Fruit fly (Drosophila melanogaster) whole organism, embryonic: Measurements from ENCODE around the gene plx.

Experiments used
- ATbp ChIP-seq: fragments of 200-800 bp; sonication (Bioruptor generic); optimal IDR thresholded peaks from 2 replicates; lab custom pipeline; 2017; ENCODE audit warnings: missing biosample characterization, mild to moderate bottlenecking, missing genetic modification characterization, missing genetic modification reagents
- BEAF-32 ChIP-seq: fragments of 200-800 bp; sonication (Bioruptor generic); optimal IDR thresholded peaks from 3 replicates; lab custom pipeline; 2017; ENCODE audit warnings: missing biosample characterization, missing genetic modification characterization, mild to moderate bottlenecking, moderate library complexity, missing genetic modification reagents
- CG10274 ChIP-seq: fragments of 200-800 bp; sonication (Bioruptor generic); optimal IDR thresholded peaks from 3 replicates; lab custom pipeline; 2017; ENCODE audit warnings: missing biosample characterization, mild to moderate bottlenecking, missing genetic modification characterization
- CG12236 ChIP-seq: fragments of 200-800 bp; sonication (Bioruptor generic); optimal IDR thresholded peaks from 2 replicates; lab custom pipeline; 2016; ENCODE audit warnings: missing biosample characterization, missing genetic modification characterization
- CG15601 ChIP-seq: fragments of 200-800 bp; sonication (Bioruptor generic); optimal IDR thresholded peaks from 3 replicates; lab custom pipeline; 2019; ENCODE audit warnings: missing biosample characterization, mild to moderate bottlenecking, missing genetic modification characterization, moderate library complexity
- CG30020 ChIP-seq: fragments of 200-800 bp; optimal IDR thresholded peaks from 2 replicates; lab custom pipeline; 2019; ENCODE audit warnings: missing biosample characterization, mild to moderate bottlenecking, missing genetic modification characterization, moderate library complexity
- CG31441 ChIP-seq: fragments of 200-800 bp; sonication (Bioruptor generic); IDR thresholded peaks from 2 replicates; pipeline ENCODE4 v1.3.6; 2022; ENCODE audit warnings: missing biosample characterization, missing genetic modification characterization
- CG43689 ChIP-seq: fragments of 200-800 bp; sonication (Bioruptor generic); IDR thresholded peaks from 2 replicates; pipeline ENCODE4 v1.3.6; 2022; ENCODE audit warnings: missing biosample characterization, missing genetic modification characterization
- CG5245 ChIP-seq: fragments of 200-800 bp; sonication (Bioruptor generic); optimal IDR thresholded peaks from 3 replicates; lab custom pipeline; 2016; ENCODE audit warnings: missing biosample characterization, missing genetic modification characterization
- CG6272 ChIP-seq: fragments of 200-800 bp; sonication (Bioruptor generic); IDR thresholded peaks from 2 replicates; pipeline ENCODE4 v1.3.6; 2022; ENCODE audit warnings: missing biosample characterization, missing genetic modification characterization
- CG6791 ChIP-seq: fragments of 200-800 bp; sonication (Bioruptor generic); IDR thresholded peaks from 3 replicates; pipeline ENCODE4 v1.3.6; 2022; ENCODE audit warnings: missing biosample characterization, missing genetic modification characterization; ENCODE audit not compliant: partially characterized antibody
- CG7357 ChIP-seq: fragments of 200-800 bp; sonication (Bioruptor generic); IDR thresholded peaks from 3 replicates; pipeline ENCODE4 v1.3.6; 2022; ENCODE audit warnings: missing biosample characterization, missing genetic modification characterization
- CG7745 ChIP-seq: fragments of 200-800 bp; sonication (Bioruptor generic); optimal IDR thresholded peaks from 2 replicates; lab custom pipeline; 2018; ENCODE audit warnings: missing biosample characterization, mild to moderate bottlenecking, missing genetic modification characterization, moderate library complexity
- CG7839 ChIP-seq: fragments of 200-800 bp; sonication (Bioruptor generic); optimal IDR thresholded peaks from 3 replicates; lab custom pipeline; 2018; ENCODE audit warnings: missing biosample characterization, mild to moderate bottlenecking, missing genetic modification characterization, moderate library complexity
- Dip2 ChIP-seq: fragments of 200-800 bp; sonication (Bioruptor generic); IDR thresholded peaks from 2 replicates; pipeline ENCODE4 v1.3.6; 2022; ENCODE audit warnings: missing biosample characterization, missing genetic modification characterization
- Drgx ChIP-seq: fragments of 200-800 bp; sonication (Bioruptor generic); IDR thresholded peaks from 2 replicates; pipeline ENCODE4 v1.3.6; 2022; ENCODE audit warnings: missing biosample characterization, missing genetic modification characterization
- Fer1 ChIP-seq: fragments of 200-800 bp; sonication (Bioruptor generic); optimal IDR thresholded peaks from 2 replicates; lab custom pipeline; 2017; ENCODE audit warnings: missing biosample characterization, mild to moderate bottlenecking, missing genetic modification characterization
- HmgZ ChIP-seq: fragments of 200-800 bp; sonication (Bioruptor generic); optimal IDR thresholded peaks from 2 replicates; lab custom pipeline; 2018; ENCODE audit warnings: missing biosample characterization, mild to moderate bottlenecking, missing genetic modification characterization
- Kr ChIP-seq: fragments of 200-800 bp; sonication (Bioruptor generic); optimal IDR thresholded peaks from 2 replicates; lab custom pipeline; 2017; ENCODE audit warnings: missing biosample characterization, mild to moderate bottlenecking, missing genetic modification characterization
- Lhr ChIP-seq: fragments of 200-800 bp; sonication (Bioruptor generic); optimal IDR thresholded peaks from 3 replicates; lab custom pipeline; 2017; ENCODE audit warnings: mild to moderate bottlenecking, missing biosample characterization, missing genetic modification reagents, missing genetic modification characterization
- MBD-R2 ChIP-seq: fragments of 200-800 bp; sonication (Bioruptor generic); IDR thresholded peaks from 2 replicates; pipeline ENCODE4 v1.3.6; 2022; ENCODE audit warnings: missing biosample characterization, missing genetic modification characterization
- Max ChIP-seq: fragments of 200-800 bp; sonication (Bioruptor generic); optimal IDR thresholded peaks from 2 replicates; lab custom pipeline; 2016; ENCODE audit warnings: missing biosample characterization, mild to moderate bottlenecking, missing genetic modification characterization
- Mes4 ChIP-seq: fragments of 200-800 bp; sonication (Bioruptor generic); optimal IDR thresholded peaks from 2 replicates; lab custom pipeline; 2016; ENCODE audit warnings: missing biosample characterization, missing genetic modification characterization
- NC2α ChIP-seq: fragments of 200-800 bp; sonication (Bioruptor generic); optimal IDR thresholded peaks from 2 replicates; lab custom pipeline; 2016; ENCODE audit warnings: missing biosample characterization, missing genetic modification characterization
- Nf-YB ChIP-seq: fragments of 200-800 bp; sonication (Bioruptor generic); optimal IDR thresholded peaks from 3 replicates; lab custom pipeline; 2019; ENCODE audit warnings: missing biosample characterization, mild to moderate bottlenecking, missing genetic modification characterization, moderate library complexity
- Ptx1 ChIP-seq: fragments of 200-800 bp; sonication (Bioruptor generic); IDR thresholded peaks from 2 replicates; pipeline ENCODE4 v1.3.6; 2022; ENCODE audit warnings: missing biosample characterization, missing genetic modification characterization
- Ssrp ChIP-seq: fragments of 200-800 bp; sonication (Bioruptor generic); optimal IDR thresholded peaks from 2 replicates; lab custom pipeline; 2018; ENCODE audit warnings: missing biosample characterization, mild to moderate bottlenecking, missing genetic modification characterization, moderate library complexity
- Trl ChIP-seq, 3 experiments: fragments of >200 bp in 2 of 3; fragments of 200-800 bp in 1 of 3; sonication (Bioruptor generic) in 1 of 3; optimal IDR thresholded peaks; 2 replicates in 1 of 3; 3 replicates in 2 of 3; lab custom pipeline; 2016 to 2017; ENCODE audit warnings: missing biosample characterization in 1 of 3, missing genetic modification characterization in 1 of 3
- ap ChIP-seq: fragments of 200-800 bp; sonication (Bioruptor generic); IDR thresholded peaks from 2 replicates; pipeline ENCODE4 v1.3.6; 2022; ENCODE audit warnings: missing biosample characterization, missing genetic modification characterization
- bowl ChIP-seq: fragments of 200-800 bp; sonication (Bioruptor generic); IDR thresholded peaks from 2 replicates; pipeline ENCODE4 v1.3.6; 2022; ENCODE audit warnings: missing biosample characterization, missing genetic modification characterization
- chif ChIP-seq, 2 experiments: fragments of 200-800 bp; sonication (Bioruptor generic); optimal IDR thresholded peaks; 3 replicates each; lab custom pipeline; 2016; ENCODE audit warnings: missing biosample characterization in 2 of 2, missing genetic modification characterization in 2 of 2
- cwo ChIP-seq: fragments of 200-800 bp; sonication (Bioruptor generic); optimal IDR thresholded peaks from 3 replicates; lab custom pipeline; 2017; ENCODE audit warnings: missing biosample characterization, missing genetic modification characterization, mild to moderate bottlenecking, moderate library complexity, missing genetic modification reagents
- disco-r ChIP-seq: fragments of 200-800 bp; sonication (Bioruptor generic); optimal IDR thresholded peaks from 2 replicates; lab custom pipeline; 2016; ENCODE audit warnings: missing biosample characterization, missing genetic modification characterization
- emc ChIP-seq: fragments of 200-800 bp; sonication (Bioruptor generic); optimal IDR thresholded peaks from 2 replicates; lab custom pipeline; 2016; ENCODE audit warnings: missing biosample characterization, missing genetic modification characterization
- exex ChIP-seq: fragments of 200-800 bp; sonication (Bioruptor generic); optimal IDR thresholded peaks from 4 replicates; lab custom pipeline; 2018; ENCODE audit warnings: missing biosample characterization, mild to moderate bottlenecking, missing genetic modification characterization, moderate library complexity
- hth ChIP-seq: fragments of >200 bp; optimal IDR thresholded peaks from 2 replicates; lab custom pipeline; 2017; ENCODE audit warnings: inconsistent platforms
- kay ChIP-seq: fragments of 200-800 bp; sonication (Bioruptor generic); optimal IDR thresholded peaks from 2 replicates; lab custom pipeline; 2016; ENCODE audit warnings: missing biosample characterization, missing genetic modification characterization
- knrl ChIP-seq: fragments of 200-800 bp; sonication (Bioruptor generic); IDR thresholded peaks from 3 replicates; pipeline ENCODE4 v1.3.6; 2022; ENCODE audit warnings: missing biosample characterization, missing genetic modification characterization; ENCODE audit not compliant: partially characterized antibody
- lab ChIP-seq: fragments of 200-800 bp; sonication (Bioruptor generic); optimal IDR thresholded peaks from 3 replicates; lab custom pipeline; 2017; ENCODE audit warnings: missing biosample characterization, missing genetic modification characterization, mild to moderate bottlenecking, moderate library complexity, missing genetic modification reagents
- nerfin-1 ChIP-seq: fragments of 200-800 bp; sonication (Bioruptor generic); optimal IDR thresholded peaks from 3 replicates; lab custom pipeline; 2019; ENCODE audit warnings: missing biosample characterization, mild to moderate bottlenecking, missing genetic modification characterization, moderate library complexity
- peb ChIP-seq: fragments of 200-800 bp; sonication (Bioruptor generic); IDR thresholded peaks from 2 replicates; pipeline ENCODE4 v1.3.6; 2022; ENCODE audit warnings: missing biosample characterization, missing genetic modification characterization
- pita ChIP-seq: fragments of 200-800 bp; sonication (Bioruptor generic); optimal IDR thresholded peaks from 2 replicates; lab custom pipeline; 2017; ENCODE audit warnings: missing biosample characterization, mild to moderate bottlenecking, missing genetic modification characterization
- pum ChIP-seq: fragments of 200-800 bp; sonication (Bioruptor generic); optimal IDR thresholded peaks from 2 replicates; lab custom pipeline; 2016; ENCODE audit warnings: missing biosample characterization, missing genetic modification characterization
- sd ChIP-seq: fragments of 200-800 bp; sonication (Bioruptor generic); optimal IDR thresholded peaks from 3 replicates; lab custom pipeline; 2018; ENCODE audit warnings: missing biosample characterization, mild to moderate bottlenecking, missing genetic modification characterization, moderate library complexity
- shn ChIP-seq: fragments of 200-800 bp; sonication (Bioruptor generic); optimal IDR thresholded peaks from 3 replicates; lab custom pipeline; 2016; ENCODE audit warnings: missing biosample characterization, missing genetic modification characterization
- sug ChIP-seq: fragments of 200-800 bp; optimal IDR thresholded peaks from 2 replicates; lab custom pipeline; 2019; ENCODE audit warnings: missing biosample characterization, mild to moderate bottlenecking, missing genetic modification characterization, moderate library complexity
- toy ChIP-seq: fragments of 200-800 bp; sonication (Bioruptor generic); IDR thresholded peaks from 2 replicates; pipeline ENCODE4 v1.3.6; 2022; ENCODE audit warnings: missing biosample characterization, missing genetic modification characterization
- ttk ChIP-seq: fragments of 200-800 bp; sonication (Bioruptor generic); IDR thresholded peaks from 2 replicates; pipeline ENCODE4 v2.1.2; 2022; ENCODE audit warnings: missing biosample characterization, missing genetic modification characterization
- vfl ChIP-seq: fragments of 200-800 bp; sonication (Bioruptor generic); optimal IDR thresholded peaks from 2 replicates; lab custom pipeline; 2016; ENCODE audit warnings: missing biosample characterization, missing genetic modification characterization
- wek ChIP-seq: fragments of 200-800 bp; sonication (Bioruptor generic); optimal IDR thresholded peaks from 3 replicates; lab custom pipeline; 2018; ENCODE audit warnings: missing biosample characterization, mild to moderate bottlenecking, missing genetic modification characterization, moderate library complexity

Gene plx

DNA sequence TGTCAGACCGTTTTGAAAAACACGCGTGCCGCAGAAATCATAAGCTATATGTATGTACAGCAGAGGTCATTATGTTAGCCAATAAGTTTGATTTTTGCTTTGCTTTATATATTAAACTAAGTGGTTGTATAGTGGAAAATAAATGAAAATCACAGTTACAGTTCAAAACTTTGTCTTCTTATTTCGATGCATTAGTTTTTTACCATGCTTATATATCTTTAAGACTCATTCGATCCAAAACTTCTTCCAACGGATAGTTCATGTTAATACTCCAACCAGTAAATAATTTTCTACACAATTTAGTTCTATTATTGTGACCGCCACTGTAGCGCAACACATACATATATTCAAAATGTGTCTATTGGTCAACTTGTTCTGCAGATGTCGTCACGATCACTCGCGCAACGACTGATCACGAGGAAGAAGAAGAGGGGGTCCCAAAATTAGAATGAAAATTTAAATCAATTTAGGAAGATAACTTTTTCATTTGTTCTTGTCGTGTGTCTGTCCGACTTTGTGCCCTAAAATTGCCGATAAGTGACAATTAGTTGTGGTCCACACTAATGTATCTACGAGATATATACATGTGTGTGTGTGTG is 19.9 kb downstream of the plx start (continued):
- TF ChIP-seq lab = peak; percentile 66
- no peak for TF ChIP-seq CG12236 (GFP tag; lab: Kevin White, UChicago)
- no peak for TF ChIP-seq emc
- TF ChIP-seq bowl (GFP tag; lab: Robert Waterston, UW) = no peak
- TF ChIP-seq nerfin-1 (tag; lab: Kevin White, UChicago) = peak; percentile 63
- no peak for TF ChIP-seq wek (GFP tag; lab: Kevin White, UChicago)
- no peak for TF ChIP-seq ap (GFP tag; lab: Robert Waterston, UW)
- TF ChIP-seq Trl (optimal IDR thresholded peaks at IDR 0.05; lab: Kevin White, UChicago) = no peak
- TF ChIP-seq Trl (GFP tag; optimal IDR thresholded peaks at IDR 0.05; lab: Kevin White, UChicago) = peak; percentile 42
- TF ChIP-seq exex (tag; lab: Kevin White, UChicago) = no peak
- TF ChIP-seq HmgZ (tag; lab: Kevin White, UChicago) = peak; percentile 24
- TF ChIP-seq sug (tag; lab: Kevin White, UChicago) = no peak
- no peak for TF ChIP-seq CG7745
- peak; percentile 63 for TF ChIP-seq Ssrp
- peak; percentile 53 for TF ChIP-seq Nf-YB (GFP tag; lab: Kevin White, UChicago)
- TF ChIP-seq CG7357 (GFP tag; lab: Robert Waterston, UW) = peak; percentile 38; the same call in 1 of the 3 replicates
- no peak for TF ChIP-seq BEAF-32 (GFP tag; lab: Kevin White, UChicago)
- TF ChIP-seq peb = no peak; the same call in 1 of the 2 replicates
- no peak for TF ChIP-seq CG43689 (GFP tag; lab: Robert Waterston, UW)
- TF ChIP-seq CG30020 = peak; percentile 18
- peak; percentile 30; the same call in 1 of the 2 replicates for TF ChIP-seq Drgx (GFP tag; lab: Robert Waterston, UW)
- TF ChIP-seq Fer1 = no peak
- no peak for TF ChIP-seq MBD-R2 (GFP tag; lab: Robert Waterston, UW)
- no peak for TF ChIP-seq vfl (GFP tag; lab: Kevin White, UChicago)
- TF ChIP-seq NC2α (GFP tag; lab: Kevin White, UChicago) = no peak
- TF ChIP-seq CG5245 (GFP tag; lab: Kevin White, UChicago) = no peak
- peak; percentile 42 for TF ChIP-seq Max
- TF ChIP-seq CG31441 (GFP tag; lab: Robert Waterston, UW) = peak; percentile 82
- no peak for TF ChIP-seq CG6791
- no peak for TF ChIP-seq kay (GFP tag; lab: Kevin White, UChicago)
- peak; percentile 72 for TF ChIP-seq cwo (GFP tag; lab: Kevin White, UChicago)
- no peak for TF ChIP-seq toy (GFP tag; lab: Robert Waterston, UW)
- TF ChIP-seq Mes4 = no peak
- TF ChIP-seq Dip2 = no peak
- TF ChIP-seq ttk (GFP tag; lab: Robert Waterston, UW) = 0 out of 2 replicates have a peak, but pooled peaks have one; percentile 6
- TF ChIP-seq knrl (GFP tag; lab: Robert Waterston, UW) = no peak
- peak; percentile 19 for TF ChIP-seq CG10274 (GFP tag; lab: Kevin White, UChicago)
- no peak for TF ChIP-seq Kr (GFP tag; lab: Kevin White, UChicago)
- no peak for TF ChIP-seq CG6272 (GFP tag; lab: Robert Waterston, UW)
- no peak for TF ChIP-seq pita (GFP tag; lab: Kevin White, UChicago)
- TF ChIP-seq ATbp = peak; percentile 56
- peak; percentile 47; the same call in 1 of the 2 replicates for TF ChIP-seq Ptx1 (GFP tag; lab: Robert Waterston, UW)
- TF ChIP-seq chif (GFP tag; optimal IDR thresholded peaks at IDR 0.05; lab: Kevin White, UChicago) = peak; percentile 43 to 56
- no peak for TF ChIP-seq disco-r (GFP tag; lab: Kevin White, UChicago)
- peak; percentile 2 for TF ChIP-seq pum
- no peak for TF ChIP-seq CG15601 (tag; lab: Kevin White, UChicago)
- TF ChIP-seq Lhr = peak; percentile 6
- TF ChIP-seq sd (tag; lab: Kevin White, UChicago) = peak; percentile 47
- TF ChIP-seq CG7839 = peak; percentile 74
- no peak for TF ChIP-seq hth (lab: Kevin White, UChicago)
- TF ChIP-seq shn = peak; percentile 11
